Fruit fly (Drosophila melanogaster): ENCODE measurements around the gene CG6763.

The CG6763 gene

DNA sequence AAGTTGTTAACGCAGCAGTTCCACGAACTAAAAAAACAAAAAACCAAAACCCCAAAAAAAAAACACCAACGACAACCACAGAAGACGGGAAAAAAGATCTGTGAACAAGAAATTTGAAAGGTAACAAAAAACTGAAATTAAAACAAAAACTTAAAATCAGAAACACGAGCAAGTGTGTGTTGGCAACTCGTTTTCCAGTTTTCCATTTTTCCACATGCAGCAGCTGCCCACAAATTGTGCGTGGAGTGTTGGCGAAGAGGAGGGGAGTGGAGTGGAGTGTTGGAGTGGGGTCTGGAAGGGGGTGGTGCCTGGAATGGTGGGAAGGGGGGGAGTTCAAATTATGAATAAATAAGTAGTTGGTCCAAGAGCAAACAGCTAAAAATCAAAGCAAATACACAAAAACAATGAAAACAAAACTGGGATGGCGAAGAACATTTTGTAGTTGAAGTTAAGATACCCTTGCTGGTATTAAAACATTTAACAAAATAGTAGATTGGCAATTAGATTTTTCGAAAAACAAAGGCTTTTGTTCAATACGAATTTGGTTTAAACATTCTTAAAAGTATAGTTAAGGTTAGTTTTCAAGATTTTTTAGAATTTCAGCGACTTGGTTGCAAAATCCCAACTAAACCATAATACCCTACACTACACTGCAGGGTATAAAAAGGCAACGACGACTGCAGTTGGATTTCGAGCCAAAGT, 49.7 kb downstream of the CG6763 start (continued):
- no peak for TF ChIP-seq CG7271 (tag; optimal IDR thresholded peaks at IDR 0.05)
- TF ChIP-seq danr (GFP tag; IDR thresholded peaks at IDR 0.05): 0 out of 2 replicates have a peak, but pooled peaks have one; percentile 29
- no peak for TF ChIP-seq ash1 (GFP tag; optimal IDR thresholded peaks at IDR 0.05)
- no peak for TF ChIP-seq Trl (optimal IDR thresholded peaks at IDR 0.05)
- TF ChIP-seq Trl (GFP tag; optimal IDR thresholded peaks at IDR 0.05): peak; percentile 29
- peak; percentile 62 for TF ChIP-seq CG11504 (tag; optimal IDR thresholded peaks at IDR 0.05)
- no peak for TF ChIP-seq Doc3 (GFP tag; IDR thresholded peaks at IDR 0.05; ENCODE audit: partially characterized antibody)
- peak; percentile 58 for TF ChIP-seq H2.0 (GFP tag; IDR thresholded peaks at IDR 0.05)
- peak; percentile 31 for TF ChIP-seq oc (tag; optimal IDR thresholded peaks at IDR 0.05)
- no peak for TF ChIP-seq Doc2 (GFP tag; IDR thresholded peaks at IDR 0.05)
- TF ChIP-seq Lhr (GFP tag; optimal IDR thresholded peaks at IDR 0.05): peak; percentile 31
- TF ChIP-seq bsh (GFP tag; optimal IDR thresholded peaks at IDR 0.05): peak in 1 of 2 experiments; percentile 76
- TF ChIP-seq corto (GFP tag; optimal IDR thresholded peaks at IDR 0.05): no peak
- TF ChIP-seq CG6254 (GFP tag; optimal IDR thresholded peaks at IDR 0.05): peak; percentile 67
- TF ChIP-seq schlank (tag; optimal IDR thresholded peaks at IDR 0.05): no peak
- TF ChIP-seq CG30403 (GFP tag; optimal IDR thresholded peaks at IDR 0.05): peak; percentile 48
- TF ChIP-seq cad (GFP tag; optimal IDR thresholded peaks at IDR 0.05): no peak
- TF ChIP-seq Ptx1 (GFP tag; IDR thresholded peaks at IDR 0.05): peak; percentile 46; the same call in 1 of the 2 replicates
- no peak for TF ChIP-seq CG5953 (GFP tag; IDR thresholded peaks at IDR 0.05)
- peak; percentile 67 for TF ChIP-seq dmrt11E (tag; optimal IDR thresholded peaks at IDR 0.05)
- TF ChIP-seq croc (GFP tag; conservative IDR thresholded peaks at IDR 0.05): peak; percentile 48; the same call in 1 of the 3 replicates
- TF ChIP-seq CG2120 (GFP tag; optimal IDR thresholded peaks at IDR 0.05): peak; percentile 30
- TF ChIP-seq chn (GFP tag; optimal IDR thresholded peaks at IDR 0.05): peak; percentile 35
- peak; percentile 22 for TF ChIP-seq CG18764 (GFP tag; optimal IDR thresholded peaks at IDR 0.05)
- peak; percentile 17 for TF ChIP-seq Side (GFP tag; optimal IDR thresholded peaks at IDR 0.05)
- peak; percentile 67 for TF ChIP-seq CG7839 (tag; optimal IDR thresholded peaks at IDR 0.05)
- TF ChIP-seq CG17829 (tag; optimal IDR thresholded peaks at IDR 0.05): peak; percentile 53
- TF ChIP-seq tio (GFP tag; optimal IDR thresholded peaks at IDR 0.05): peak; percentile 34
- peak; percentile 27 for TF ChIP-seq esg (GFP tag; conservative IDR thresholded peaks at IDR 0.05)
- TF ChIP-seq vvl (GFP tag; IDR thresholded peaks at IDR 0.05): peak; percentile 68
- no peak for TF ChIP-seq Myb (GFP tag; optimal IDR thresholded peaks at IDR 0.05)
- peak; percentile 72 for TF ChIP-seq phol (tag; optimal IDR thresholded peaks at IDR 0.05)
- no peak for TF ChIP-seq hth (optimal IDR thresholded peaks at IDR 0.05)
- TF ChIP-seq CG4820 (GFP tag; optimal IDR thresholded peaks at IDR 0.05): peak; percentile 39
- TF ChIP-seq CG6175 (GFP tag; IDR thresholded peaks at IDR 0.05): no peak
- TF ChIP-seq CG1603 (tag; optimal IDR thresholded peaks at IDR 0.05): peak; percentile 22
- peak; percentile 44 for TF ChIP-seq Mes4 (GFP tag; optimal IDR thresholded peaks at IDR 0.05)
- TF ChIP-seq CG10462 (GFP tag; optimal IDR thresholded peaks at IDR 0.05): no peak
- peak; percentile 21 for TF ChIP-seq lilli (GFP tag; optimal IDR thresholded peaks at IDR 0.05)
- TF ChIP-seq CG4424 (GFP tag; optimal IDR thresholded peaks at IDR 0.05): peak; percentile 41
- TF ChIP-seq NC2α (GFP tag; optimal IDR thresholded peaks at IDR 0.05): peak; percentile 46
- peak; percentile 28 for TF ChIP-seq abd-A (tag; optimal IDR thresholded peaks at IDR 0.05)
- no peak for TF ChIP-seq CG1024 (GFP tag; IDR thresholded peaks at IDR 0.05)
- TF ChIP-seq YL-1 (GFP tag; optimal IDR thresholded peaks at IDR 0.05): no peak
- TF ChIP-seq Dek (tag; optimal IDR thresholded peaks at IDR 0.05): no peak
- TF ChIP-seq CG8388 (GFP tag; optimal IDR thresholded peaks at IDR 0.05): peak; percentile 67
- TF ChIP-seq CG33213 (GFP tag; optimal IDR thresholded peaks at IDR 0.05): peak; percentile 20
- peak; percentile 74 for TF ChIP-seq CG17361 (GFP tag; IDR thresholded peaks at IDR 0.05)
- TF ChIP-seq insv (GFP tag; optimal IDR thresholded peaks at IDR 0.05): no peak
- TF ChIP-seq wdn (GFP tag; IDR thresholded peaks at IDR 0.05): no peak
- peak; percentile 30 for TF ChIP-seq CG1602 (GFP tag; optimal IDR thresholded peaks at IDR 0.05)

Data from whole organism, embryonic.